Fruit fly (Drosophila melanogaster): ENCODE data around the gene Krn.

Krn gene

dm6 chr3L:17621451-17621946, 32.6 kb downstream of the Krn start, which contains the start of the genes Vps60 and anchor (continued):
- TF ChIP-seq repo (GFP tag; optimal IDR thresholded peaks at IDR 0.05) (peak; percentile 65), CG6175 (GFP tag; IDR thresholded peaks at IDR 0.05) (no peak), grn (GFP tag; optimal IDR thresholded peaks at IDR 0.05) (peak; percentile 7), luna (GFP tag; optimal IDR thresholded peaks at IDR 0.05) (peak; percentile 45), Sox102F (GFP tag; optimal IDR thresholded peaks at IDR 0.05) (peak; percentile 22), CG11456 (GFP tag; IDR thresholded peaks at IDR 0.05) (no peak), ewg (GFP tag; optimal IDR thresholded peaks at IDR 0.05) (peak; percentile 16), pb (GFP tag; optimal IDR thresholded peaks at IDR 0.05) (no peak), vvl (GFP tag; IDR thresholded peaks at IDR 0.05) (peak; percentile 68), bowl (GFP tag; IDR thresholded peaks at IDR 0.05) (no peak), CG7745 (tag; optimal IDR thresholded peaks at IDR 0.05) (no peak), otp (GFP tag; IDR thresholded peaks at IDR 0.05) (no peak), ato (GFP tag; IDR thresholded peaks at IDR 0.05; ENCODE audit: partially characterized antibody) (0 out of 2 replicates have a peak, but pooled peaks have one; percentile 21), CG12219 (GFP tag; optimal IDR thresholded peaks at IDR 0.05) (no peak), vfl (GFP tag; optimal IDR thresholded peaks at IDR 0.05) (peak; percentile 66), Lpt (GFP tag; optimal IDR thresholded peaks at IDR 0.05) (no peak), PHDP (tag; optimal IDR thresholded peaks at IDR 0.05) (peak; percentile 45), unpg (GFP tag; optimal IDR thresholded peaks at IDR 0.05) (peak; percentile 37), Sry-β (GFP tag; optimal IDR thresholded peaks at IDR 0.05) (no peak), h (optimal IDR thresholded peaks at IDR 0.05) (no peak), crp (GFP tag; optimal IDR thresholded peaks at IDR 0.05) (peak; percentile 81 to 97), HLH4C (GFP tag; IDR thresholded peaks at IDR 0.05; ENCODE audit: partially characterized antibody) (no peak), CG3995 (GFP tag; optimal IDR thresholded peaks at IDR 0.05) (peak; percentile 61), CG12942 (GFP tag; optimal IDR thresholded peaks at IDR 0.05) (peak; percentile 18), Spps (tag; optimal IDR thresholded peaks at IDR 0.05) (no peak), pita (GFP tag; optimal IDR thresholded peaks at IDR 0.05) (no peak), chn (GFP tag; optimal IDR thresholded peaks at IDR 0.05) (peak; percentile 71), CG12299 (tag; optimal IDR thresholded peaks at IDR 0.05) (peak; percentile 14), ham (GFP tag; IDR thresholded peaks at IDR 0.05) (no peak), Hr3 (GFP tag; optimal IDR thresholded peaks at IDR 0.05) (peak; percentile 65), HHEX (GFP tag; optimal IDR thresholded peaks at IDR 0.05) (no peak), ERR (GFP tag; optimal IDR thresholded peaks at IDR 0.05) (peak; percentile 80), bab2 (GFP tag; optimal IDR thresholded peaks at IDR 0.05) (peak; percentile 46), Dip2 (GFP tag; IDR thresholded peaks at IDR 0.05) (no peak), CG16815 (GFP tag; optimal IDR thresholded peaks at IDR 0.05) (no peak), tna (GFP tag; IDR thresholded peaks at IDR 0.05; ENCODE audit: partially characterized antibody) (no peak), Sox100B (GFP tag; optimal IDR thresholded peaks at IDR 0.05) (no peak), Atf3 (GFP tag; optimal IDR thresholded peaks at IDR 0.05) (peak; percentile 65), tx (GFP tag; optimal IDR thresholded peaks at IDR 0.05) (peak; percentile 61), sens-2 (GFP tag; IDR thresholded peaks at IDR 0.05) (no peak), en (GFP tag; optimal IDR thresholded peaks at IDR 0.05) (peak; percentile 12), NK7.1 (GFP tag; optimal IDR thresholded peaks at IDR 0.05) (peak; percentile 65), CG2889 (GFP tag; IDR thresholded peaks at IDR 0.05) (no peak), Hmx (GFP tag; optimal IDR thresholded peaks at IDR 0.05) (peak; percentile 40), dpn (GFP tag; optimal IDR thresholded peaks at IDR 0.05) (peak; percentile 66 to 76), btn (GFP tag; optimal IDR thresholded peaks at IDR 0.05) (peak; percentile 64), CG13624 (GFP tag; optimal IDR thresholded peaks at IDR 0.05) (peak; percentile 46), CG13296 (GFP tag; optimal IDR thresholded peaks at IDR 0.05) (peak; percentile 7), CG12744 (GFP tag; optimal IDR thresholded peaks at IDR 0.05) (no peak), Ssrp (tag; optimal IDR thresholded peaks at IDR 0.05) (no peak), fd64A (GFP tag; optimal IDR thresholded peaks at IDR 0.05) (no peak)

Measured in whole organism, embryonic.